Worm (Caenorhabditis elegans) whole organism, L4/young adult: Measurements from ENCODE around the gene erd-2.2.

Experiments used
- W03F9.2 ChIP-seq: fragments of 150-350 bp; optimal IDR thresholded peaks from 2 replicates; lab custom pipeline; 2014; ENCODE audit warnings: missing biosample characterization, missing genetic modification characterization
- dao-5 ChIP-seq: sonication (generic microtip); optimal IDR thresholded peaks from 2 replicates; lab custom pipeline; 2016; ENCODE audit warnings: missing genotype, missing genetic modification characterization, moderate library complexity, missing compliant biosample characterization
- him-1 ChIP-seq: sonication (generic microtip); optimal IDR thresholded peaks from 2 replicates; lab custom pipeline; 2016; ENCODE audit warnings: missing genotype, missing genetic modification reagents, missing genetic modification characterization, missing compliant biosample characterization

erd-2.2 gene

DNA sequence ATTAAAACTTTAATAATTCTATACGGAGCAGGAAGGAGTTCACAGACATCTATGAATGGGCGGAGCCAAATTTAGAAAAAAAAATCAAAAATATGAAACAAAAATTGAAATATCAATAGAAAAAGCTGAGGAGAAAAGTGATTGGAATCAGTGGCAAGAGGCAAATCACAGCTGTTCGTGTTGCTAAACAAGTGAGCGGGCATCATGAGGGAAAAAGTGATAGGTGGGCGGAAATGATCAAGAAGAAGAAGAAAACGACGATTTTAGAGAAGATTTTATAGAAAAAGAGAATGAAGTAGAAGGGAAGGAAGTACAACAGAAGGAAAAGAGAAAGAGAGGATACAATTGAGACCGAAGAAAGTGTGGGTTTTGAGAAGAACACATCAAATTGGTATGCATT, 8.2 kb upstream of the erd-2.2 start:
- TF ChIP-seq W03F9.2 (tag; lab: Kevin White, UChicago): no peak
- no peak for TF ChIP-seq him-1 (tag; lab: Kevin White, UChicago)
- TF ChIP-seq dao-5 (tag; lab: Kevin White, UChicago): no peak

ce11 chrIII:5900709-5901108, 6.1 kb upstream of the erd-2.2 start:
- TF ChIP-seq him-1 (tag; lab: Kevin White, UChicago): no peak
- TF ChIP-seq W03F9.2 (tag; lab: Kevin White, UChicago): no peak
- no peak for TF ChIP-seq dao-5 (tag; lab: Kevin White, UChicago)

ce11 chrIII:5902558-5902957, 4.3 kb upstream of the erd-2.2 start:
- TF ChIP-seq him-1 (tag; lab: Kevin White, UChicago): no peak
- no peak for TF ChIP-seq W03F9.2 (tag; lab: Kevin White, UChicago)
- no peak for TF ChIP-seq dao-5 (tag; lab: Kevin White, UChicago)

DNA sequence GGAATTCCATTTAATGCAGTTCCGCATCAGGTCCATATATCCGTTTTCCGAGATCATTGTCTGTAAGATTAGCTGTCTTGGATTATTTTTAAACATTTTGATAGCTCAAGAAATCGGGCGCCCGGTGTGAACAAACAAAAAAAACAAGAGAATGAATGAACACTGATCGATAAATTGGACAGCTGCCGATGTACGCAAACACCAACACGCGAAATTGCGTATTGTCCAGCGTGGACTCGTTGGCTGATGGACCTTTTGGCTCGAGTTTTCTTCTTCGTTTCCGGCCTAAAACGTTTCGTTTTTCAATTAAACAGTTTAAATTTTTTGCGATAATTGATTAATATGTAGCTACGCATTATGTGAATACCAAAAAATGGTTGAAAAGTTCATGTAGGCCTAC, 790 bp upstream of the erd-2.2 start, which contains the start of gene dpff-1:
Gene dpff-1 (minus strand): TSS at position 288 of the 400 bp plus-strand sequence.
- TF ChIP-seq him-1 (tag; lab: Kevin White, UChicago) (no peak), W03F9.2 (tag; lab: Kevin White, UChicago) (no peak), dao-5 (tag; lab: Kevin White, UChicago) (no peak)

DNA sequence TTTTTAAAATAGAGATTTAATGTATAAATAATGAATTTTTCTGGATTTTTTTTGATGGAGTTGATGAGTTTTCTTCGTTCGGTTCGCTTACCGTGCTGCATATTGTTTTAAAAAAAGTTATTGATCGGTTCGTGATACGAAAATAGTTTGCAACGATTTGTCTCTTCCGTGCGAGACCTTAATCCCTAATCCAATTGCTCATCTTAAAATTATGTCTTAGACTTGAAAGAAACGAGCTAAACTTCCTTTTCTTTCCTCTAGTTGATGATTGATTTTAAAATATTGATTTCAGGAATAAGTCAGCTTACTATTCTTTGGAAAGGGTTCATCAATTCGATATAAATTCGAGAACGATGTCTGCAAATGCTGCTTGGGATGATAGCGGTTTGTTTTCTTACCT, 1.6 kb downstream of the erd-2.2 start, which contains the start of gene C28H8.3:
Gene C28H8.3 (plus strand): TSS at position 293 of the 400 bp plus-strand sequence.
- TF ChIP-seq dao-5 (tag; lab: Kevin White, UChicago) (no peak), him-1 (tag; lab: Kevin White, UChicago) (no peak), W03F9.2 (tag; lab: Kevin White, UChicago) (no peak)

- TF ChIP-seq him-1 (tag; lab: Kevin White, UChicago) (no peak), dao-5 (tag; lab: Kevin White, UChicago) (no peak), W03F9.2 (tag; lab: Kevin White, UChicago) (no peak)
These were observed 7.9 kb downstream of the erd-2.2 start for ce11 chrIII:5914717-5915116.

ce11 chrIII:5915926-5916325, 9.1 kb downstream of the erd-2.2 start:
- no peak for TF ChIP-seq him-1 (tag; lab: Kevin White, UChicago)
- no peak for TF ChIP-seq dao-5 (tag; lab: Kevin White, UChicago)
- TF ChIP-seq W03F9.2 (tag; lab: Kevin White, UChicago): no peak

DNA sequence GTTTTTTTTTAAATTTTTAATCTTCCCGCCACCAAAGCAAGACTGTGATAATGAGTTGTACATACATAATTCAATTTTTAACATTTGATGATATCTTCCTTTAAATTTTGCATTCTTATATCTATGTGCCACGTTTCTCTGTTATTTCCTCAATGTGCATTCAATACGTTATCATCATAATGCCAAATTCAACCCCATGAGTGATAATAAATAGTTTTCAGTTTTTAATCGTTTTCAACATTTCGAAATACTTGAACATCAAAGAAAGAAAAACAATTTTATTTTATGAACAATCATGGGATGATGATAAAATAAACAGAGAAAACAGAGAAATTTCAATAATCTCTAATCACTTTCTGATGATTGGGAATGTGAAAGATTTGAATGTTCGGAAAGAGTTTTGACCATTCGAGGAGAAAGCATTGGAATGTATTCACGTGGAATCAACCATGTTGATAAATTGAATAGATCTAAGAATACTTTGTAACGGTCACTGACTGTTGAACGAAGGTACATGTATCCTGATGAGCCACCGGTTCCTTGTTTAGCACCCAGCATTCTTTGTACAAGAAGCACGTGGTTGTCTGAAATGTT, 10.6 kb downstream of the erd-2.2 start:
- TF ChIP-seq W03F9.2 (tag; lab: Kevin White, UChicago) (peak; percentile 9), dao-5 (tag; lab: Kevin White, UChicago) (no peak), him-1 (tag; lab: Kevin White, UChicago) (no peak)

DNA sequence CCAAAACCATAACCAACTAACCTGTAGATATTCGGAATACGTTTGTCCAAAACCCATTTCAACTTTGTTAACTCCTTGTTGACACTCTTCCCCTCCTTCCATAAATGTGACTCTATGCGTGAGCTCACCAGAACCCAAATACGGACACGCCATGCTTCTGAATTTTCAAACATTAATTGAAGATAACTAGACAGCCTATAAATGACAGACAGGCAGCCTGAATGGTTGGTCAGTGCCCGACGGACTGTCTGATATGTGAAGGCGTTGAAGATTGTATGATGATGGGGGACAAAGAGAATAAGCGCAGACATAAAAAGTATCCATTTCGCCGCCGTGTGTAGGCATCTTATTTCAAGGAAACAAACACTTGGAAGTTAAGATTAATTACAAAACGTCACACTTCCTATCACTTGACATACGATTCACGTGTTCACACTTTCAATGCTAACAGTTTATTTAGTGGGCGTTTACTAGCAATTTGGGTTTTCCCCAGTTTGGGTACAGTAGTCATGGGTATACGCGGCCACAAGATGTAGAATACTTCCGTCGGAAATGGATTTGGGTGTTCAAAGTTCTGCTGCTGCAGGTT, 13.0 kb downstream of the erd-2.2 start, which contains the start of the genes tdo-2 and C28H8.2:
Gene tdo-2 (minus strand): TSS at position 157 of the 589 bp plus-strand sequence.
Gene C28H8.2 (plus strand): TSS at position 524 of the 589 bp plus-strand sequence.
- TF ChIP-seq W03F9.2 (tag; lab: Kevin White, UChicago) (no peak), dao-5 (tag; lab: Kevin White, UChicago) (no peak), him-1 (tag; lab: Kevin White, UChicago) (no peak)

- no peak for TF ChIP-seq W03F9.2 (tag; lab: Kevin White, UChicago)
- TF ChIP-seq him-1 (tag; lab: Kevin White, UChicago): no peak
- no peak for TF ChIP-seq dao-5 (tag; lab: Kevin White, UChicago)
These were observed 14.3 kb downstream of the erd-2.2 start for ce11 chrIII:5921067-5921678.

DNA sequence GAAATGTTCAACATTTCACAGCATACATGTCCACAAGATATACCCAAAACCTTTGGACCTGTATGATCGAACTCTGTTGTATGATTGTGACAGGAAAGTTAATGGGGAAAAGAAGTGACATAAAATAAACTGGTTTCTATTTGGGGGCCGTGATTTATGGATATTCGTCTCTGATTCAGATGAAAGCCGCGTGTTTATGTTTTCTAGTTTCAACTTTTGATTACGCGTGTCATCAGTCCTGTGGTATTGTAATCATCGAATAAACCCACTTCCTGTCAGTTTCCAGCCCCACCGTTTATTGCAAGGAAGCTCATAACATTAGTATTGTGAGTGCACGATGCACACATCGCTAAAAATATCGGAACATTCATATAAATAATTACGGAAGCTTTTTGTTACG, 15.4 kb downstream of the erd-2.2 start:
- TF ChIP-seq dao-5 (tag; lab: Kevin White, UChicago) (no peak), W03F9.2 (tag; lab: Kevin White, UChicago) (no peak), him-1 (tag; lab: Kevin White, UChicago) (no peak)

DNA sequence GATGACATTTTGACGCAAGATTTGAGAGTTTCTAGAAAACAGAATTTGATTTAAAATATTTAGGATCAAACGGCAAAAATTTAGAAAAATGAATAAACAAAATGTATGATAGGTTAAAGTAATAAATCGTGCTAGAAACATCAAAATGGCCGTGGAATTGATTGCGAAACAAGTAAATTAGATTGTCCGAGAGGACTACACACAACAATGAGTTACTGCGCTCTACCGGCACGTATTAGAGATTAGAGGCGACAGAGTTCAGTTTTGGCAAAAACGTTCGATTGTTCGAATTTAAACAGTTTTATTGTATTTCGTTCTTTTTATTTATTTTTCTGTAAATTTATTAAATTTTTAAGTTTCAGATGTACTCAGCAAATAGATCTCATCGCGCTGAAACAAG, 18.9 kb downstream of the erd-2.2 start, which contains the start of the genes dnc-2 and bcl-7:
Gene dnc-2 (minus strand): TSS at position 33 of the 400 bp plus-strand sequence.
Gene bcl-7 (plus strand): TSS at position 363 of the 400 bp plus-strand sequence.
- TF ChIP-seq him-1 (tag; lab: Kevin White, UChicago) (no peak), W03F9.2 (tag; lab: Kevin White, UChicago) (peak; percentile 8)

ce11 chrIII:5930659-5931058, 23.8 kb downstream of the erd-2.2 start:
- TF ChIP-seq him-1 (tag; lab: Kevin White, UChicago): no peak
